Worm (Caenorhabditis elegans): Measurements from ENCODE around the gene T22B3.3.

The T22B3.3 gene

DNA sequence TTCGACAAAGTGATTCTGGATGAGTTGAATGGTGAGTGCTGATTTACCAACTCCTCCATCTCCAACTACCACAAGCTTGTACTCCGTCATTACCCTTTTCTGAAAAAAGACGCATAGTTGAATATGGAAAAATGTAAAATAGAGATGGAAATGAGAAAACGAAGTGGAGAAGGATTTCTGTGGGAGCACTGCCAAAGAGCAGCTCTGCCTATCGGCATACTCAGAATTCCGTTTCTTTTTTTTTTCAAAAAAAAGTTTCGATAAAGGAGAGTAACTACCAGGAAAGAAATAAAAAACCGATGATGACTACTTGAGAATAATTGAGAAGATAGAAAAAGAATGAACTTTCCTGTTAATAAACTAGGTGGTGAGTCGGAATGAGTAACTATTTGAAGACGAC is 12.6 kb downstream of the T22B3.3 start, which contains the start of gene let-60:
Gene let-60, minus strand, starts transcription at position 101 of the 400 bp plus-strand sequence.
- no peak for TF ChIP-seq W03F9.2 (tag; optimal IDR thresholded peaks at IDR 0.05)
- no peak for TF ChIP-seq him-1 (tag; optimal IDR thresholded peaks at IDR 0.05)
- no peak for TF ChIP-seq dao-5 (tag; optimal IDR thresholded peaks at IDR 0.05)

DNA sequence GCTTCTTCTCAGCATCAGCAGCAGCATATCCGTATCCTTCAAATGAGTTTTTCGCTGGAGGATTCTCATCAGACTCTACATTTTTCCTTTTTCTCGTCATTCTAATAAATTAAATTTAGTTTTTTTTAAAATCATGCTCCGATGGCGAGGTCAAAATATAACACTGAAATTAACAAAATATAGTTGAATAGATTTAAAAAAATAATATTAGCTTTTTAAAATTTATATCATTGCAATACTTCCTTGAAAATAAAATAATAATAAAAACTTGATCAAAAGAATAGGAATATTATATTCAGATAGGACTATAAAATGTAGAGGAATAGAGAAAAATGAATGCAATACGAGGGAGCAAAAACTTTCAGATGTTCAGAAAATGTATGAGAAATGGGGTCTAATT is 15.6 kb downstream of the T22B3.3 start, which contains the start of gene ZK792.5:
Gene ZK792.5, minus strand, starts transcription at position 101 of the 400 bp plus-strand sequence.
- no peak for TF ChIP-seq him-1 (tag; optimal IDR thresholded peaks at IDR 0.05)
- no peak for TF ChIP-seq dao-5 (tag; optimal IDR thresholded peaks at IDR 0.05)
- TF ChIP-seq W03F9.2 (tag; optimal IDR thresholded peaks at IDR 0.05) = no peak

DNA sequence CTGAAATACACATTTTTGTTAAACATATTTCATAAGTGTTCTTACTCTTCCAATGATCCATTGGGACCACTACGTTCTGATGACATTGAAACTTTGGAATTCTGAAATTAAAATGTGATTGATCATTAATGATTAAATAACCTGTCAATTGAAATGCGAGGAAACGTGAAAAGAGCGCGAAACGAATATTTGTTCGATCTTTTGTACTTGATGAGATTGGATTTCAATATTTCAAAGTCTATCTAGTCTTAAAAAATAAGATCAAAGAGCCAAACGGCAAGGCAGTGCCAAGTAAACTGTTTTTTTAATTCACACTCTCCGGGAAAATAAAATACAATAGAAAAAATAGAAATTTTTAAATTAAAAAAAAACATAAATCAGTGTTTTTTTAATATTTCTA is 21.7 kb downstream of the T22B3.3 start, which contains the start of gene ZK792.4:
Gene ZK792.4, minus strand, starts transcription at position 101 of the 400 bp plus-strand sequence.
- TF ChIP-seq him-1 (tag; optimal IDR thresholded peaks at IDR 0.05) (no peak), dao-5 (tag; optimal IDR thresholded peaks at IDR 0.05) (no peak), W03F9.2 (tag; optimal IDR thresholded peaks at IDR 0.05) (no peak)

DNA sequence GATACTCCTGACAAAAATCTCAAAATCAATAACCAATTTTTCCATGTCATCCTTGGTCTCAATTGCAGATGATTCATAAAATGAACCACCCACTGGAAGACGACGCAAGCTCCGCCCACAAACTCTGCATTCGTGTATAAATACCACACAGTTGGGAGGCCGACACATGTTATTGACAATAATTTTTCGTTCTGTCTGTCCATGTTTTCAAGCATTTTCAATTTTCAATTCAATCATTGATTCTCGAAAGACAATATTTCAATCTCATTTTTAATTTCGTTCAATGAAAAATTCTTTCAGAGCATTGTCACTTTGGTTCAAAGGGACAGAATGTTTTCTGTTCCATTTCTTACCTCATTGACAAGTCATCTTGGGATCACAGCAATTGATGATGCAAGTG is 27.5 kb downstream of the T22B3.3 start, which contains the start of gene inx-9:
Gene inx-9, plus strand, starts transcription at position 301 of the 400 bp plus-strand sequence.
- TF ChIP-seq W03F9.2 (tag; optimal IDR thresholded peaks at IDR 0.05) (no peak), dao-5 (tag; optimal IDR thresholded peaks at IDR 0.05) (no peak)

DNA sequence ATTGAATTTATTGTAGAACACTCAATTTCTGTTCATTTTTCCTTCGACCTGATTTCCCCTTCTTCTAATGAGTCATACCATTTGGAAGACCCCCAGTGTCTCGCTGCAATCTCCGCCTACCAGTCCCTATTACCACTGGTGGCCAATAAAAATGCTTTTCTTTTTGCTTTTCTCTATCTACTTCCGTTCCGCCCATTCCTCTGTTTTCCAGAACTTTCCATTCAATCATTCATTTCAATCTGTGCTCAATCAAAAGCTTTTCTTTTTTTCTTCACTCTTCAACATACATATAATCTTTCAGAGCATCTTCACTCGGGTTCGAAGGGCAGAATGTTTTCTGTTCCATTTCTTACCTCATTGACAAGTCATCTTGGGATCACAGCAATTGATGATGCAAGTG is 30.0 kb downstream of the T22B3.3 start, which contains the start of gene inx-8:
Gene inx-8, plus strand, starts transcription at position 301 of the 400 bp plus-strand sequence.
- TF ChIP-seq dao-5 (tag; optimal IDR thresholded peaks at IDR 0.05) (no peak), W03F9.2 (tag; optimal IDR thresholded peaks at IDR 0.05) (no peak), him-1 (tag; optimal IDR thresholded peaks at IDR 0.05) (no peak)

DNA sequence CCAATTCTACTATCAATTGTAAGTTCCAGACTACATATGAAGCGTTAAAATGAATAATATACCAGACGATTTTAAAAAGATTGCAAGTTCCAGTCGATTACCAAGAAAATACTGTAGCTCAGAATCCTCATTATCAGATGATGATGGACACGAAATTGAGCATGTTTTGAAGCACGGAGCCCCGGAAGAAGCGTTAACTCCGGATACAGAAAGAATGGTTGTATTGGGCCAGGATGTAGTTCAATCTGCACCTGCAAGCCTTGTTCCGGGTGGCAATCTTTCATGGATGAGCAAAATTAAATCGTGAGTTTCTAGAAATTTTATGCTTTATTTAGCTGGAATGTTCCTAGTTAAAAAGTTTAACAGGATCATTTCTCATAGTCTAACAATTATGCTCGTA is 35.6 kb downstream of the T22B3.3 start, which contains the start of gene atg-4.2:
Gene atg-4.2, plus strand, starts transcription at position 24 of the 400 bp plus-strand sequence.
- TF ChIP-seq dao-5 (tag; optimal IDR thresholded peaks at IDR 0.05) (no peak), W03F9.2 (tag; optimal IDR thresholded peaks at IDR 0.05) (no peak), him-1 (tag; optimal IDR thresholded peaks at IDR 0.05) (no peak)

DNA sequence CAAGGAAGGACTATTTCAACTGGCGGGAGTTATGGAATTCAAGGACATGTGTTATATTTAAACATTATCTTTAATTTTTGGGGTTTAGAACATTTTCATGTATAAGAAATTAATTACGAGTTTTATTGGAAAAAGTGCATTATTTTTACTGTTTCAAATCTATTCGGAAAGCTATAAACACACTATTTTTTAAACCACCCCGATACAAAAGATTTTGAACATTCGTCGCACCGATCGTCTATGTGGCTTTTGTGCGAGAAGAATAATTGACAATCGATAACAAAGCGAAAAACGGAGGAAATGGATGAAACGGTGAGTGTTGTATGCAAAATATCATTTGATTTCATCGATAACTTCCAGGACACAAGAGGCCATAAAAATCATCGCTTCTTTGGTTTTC is 38.6 kb downstream of the T22B3.3 start, which contains the start of gene ZK809.9:
Gene ZK809.9, plus strand, starts transcription at position 301 of the 400 bp plus-strand sequence.
- no peak for TF ChIP-seq W03F9.2 (tag; optimal IDR thresholded peaks at IDR 0.05)
- TF ChIP-seq dao-5 (tag; optimal IDR thresholded peaks at IDR 0.05) = no peak
- no peak for TF ChIP-seq him-1 (tag; optimal IDR thresholded peaks at IDR 0.05)

DNA sequence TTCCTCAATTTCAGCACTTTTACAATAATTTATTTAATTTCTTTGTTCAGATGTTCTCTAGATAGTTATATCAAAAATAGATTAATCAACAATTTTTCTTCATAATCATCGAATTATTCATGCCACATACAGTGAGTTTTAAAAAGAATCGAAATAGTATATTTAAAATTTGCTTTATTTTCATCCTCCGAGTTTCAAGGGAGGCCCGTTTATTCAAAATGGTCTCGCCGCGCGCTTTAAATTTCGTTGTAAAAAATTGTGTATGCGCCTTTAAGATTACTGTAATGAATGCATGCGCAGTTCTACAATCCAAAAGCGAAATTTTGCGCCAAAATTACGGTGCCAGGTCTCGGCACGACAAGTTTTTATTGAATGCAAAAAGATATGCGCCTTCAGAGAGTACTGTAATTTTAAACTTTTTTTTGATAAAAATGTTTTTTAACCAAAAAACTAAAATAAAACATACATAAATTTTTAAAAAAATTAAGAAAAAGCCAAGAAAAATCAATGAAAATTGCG is 43.7 kb downstream of the T22B3.3 start, which contains the start of gene ZK792.1:
Gene ZK792.1, plus strand, starts transcription at position 51 of the 519 bp plus-strand sequence.
- no peak for TF ChIP-seq him-1 (tag; optimal IDR thresholded peaks at IDR 0.05)
- TF ChIP-seq dao-5 (tag; optimal IDR thresholded peaks at IDR 0.05) = no peak
- no peak for TF ChIP-seq W03F9.2 (tag; optimal IDR thresholded peaks at IDR 0.05)

DNA sequence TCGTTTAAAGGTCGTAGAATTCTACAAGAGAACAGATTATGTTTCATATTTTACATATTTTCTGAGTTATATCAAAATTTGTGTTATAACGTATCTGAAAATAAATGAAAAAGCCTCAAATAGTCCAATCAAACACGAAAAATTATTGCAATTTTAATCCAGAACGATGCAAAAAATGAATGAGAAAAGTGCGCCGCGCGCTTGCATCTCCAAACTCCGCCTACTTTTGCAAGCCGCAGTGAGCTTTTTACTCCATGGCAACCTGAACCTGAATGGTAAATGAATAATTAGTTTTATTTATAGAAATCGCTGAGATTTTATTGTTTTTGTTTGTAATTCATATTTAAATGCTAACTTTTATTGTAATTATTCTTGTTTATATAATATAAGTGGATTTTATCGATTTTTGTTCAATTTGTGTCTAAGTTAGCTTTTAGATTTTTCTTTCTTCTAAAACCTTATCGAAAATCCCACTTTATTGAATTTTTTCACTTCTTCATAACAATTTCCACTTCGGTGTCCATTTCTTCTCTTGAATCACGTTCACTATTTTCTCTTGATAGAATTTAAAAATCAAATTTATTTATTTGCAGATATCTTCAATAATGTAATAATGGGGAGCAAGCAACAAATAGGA is 47.3 kb downstream of the T22B3.3 start, which contains the start of gene ZK809.5:
Gene ZK809.5, plus strand, starts transcription at position 587 of the 637 bp plus-strand sequence.
- TF ChIP-seq W03F9.2 (tag; optimal IDR thresholded peaks at IDR 0.05) (no peak), dao-5 (tag; optimal IDR thresholded peaks at IDR 0.05) (no peak), him-1 (tag; optimal IDR thresholded peaks at IDR 0.05) (no peak)

DNA sequence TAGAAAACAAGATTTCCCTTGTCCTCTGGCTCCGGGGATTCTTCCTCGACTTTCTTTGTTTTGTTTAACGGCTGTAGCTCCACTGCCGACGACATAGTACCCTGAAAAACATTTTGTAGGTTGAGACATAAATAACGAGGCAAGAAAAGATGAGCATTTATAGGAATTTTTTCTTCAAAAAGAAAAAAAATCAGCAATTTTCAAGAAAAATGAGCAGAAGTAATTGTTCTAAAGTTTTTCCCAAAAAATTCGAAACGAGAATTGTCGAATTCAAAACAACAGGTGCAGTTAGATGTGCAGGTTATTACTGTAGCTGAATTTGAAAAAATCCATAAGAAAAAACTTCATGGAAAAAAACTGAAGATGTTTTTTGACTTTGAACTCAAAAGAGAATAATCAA is 48.2 kb downstream of the T22B3.3 start, which contains the start of gene ent-1:
Gene ent-1, minus strand, starts transcription at position 101 of the 400 bp plus-strand sequence.
- TF ChIP-seq W03F9.2 (tag; optimal IDR thresholded peaks at IDR 0.05) = no peak
- TF ChIP-seq him-1 (tag; optimal IDR thresholded peaks at IDR 0.05) = no peak
- no peak for TF ChIP-seq dao-5 (tag; optimal IDR thresholded peaks at IDR 0.05)

All from whole organism, L4/young adult.